Worm (Caenorhabditis elegans) whole organism, young adult: ENCODE data around the gene zzz-1.
A peak's percentile ranks its signal among the peaks of the same experiment; 100 is the strongest.

Experiments
- B0019.2 ChIP-seq: fragments of 200-800 bp; sonication (Bioruptor generic); conservative IDR thresholded peaks from 2 replicates; pipeline ENCODE4 v1.3.6; 2022; ENCODE audit warnings: missing genetic modification reagents, missing genetic modification characterization, missing compliant biosample characterization
- B0035.1 ChIP-seq: sonication (generic microtip); optimal IDR thresholded peaks from 2 replicates; lab custom pipeline; 2016; ENCODE audit warnings: missing genetic modification characterization, mild to moderate bottlenecking, missing compliant biosample characterization, missing genotype, missing genetic modification reagents
- C06A6.2 ChIP-seq: fragments of 200-800 bp; sonication (Bioruptor generic); conservative IDR thresholded peaks from 2 replicates; pipeline ENCODE4 v1.3.6; 2022; ENCODE audit warnings: missing genetic modification characterization, missing compliant biosample characterization
- F23B12.7 ChIP-seq: sonication (generic microtip); optimal IDR thresholded peaks from 2 replicates; lab custom pipeline; 2017; ENCODE audit warnings: missing genetic modification characterization, mild to moderate bottlenecking, missing compliant biosample characterization, antibody characterized with exemption, moderate library complexity; ENCODE audit not compliant: insufficient read depth
- F37B4.10 ChIP-seq: fragments of 200-800 bp; sonication (Bioruptor generic); IDR thresholded peaks from 2 replicates; pipeline ENCODE4 v1.3.6; 2022; ENCODE audit warnings: missing genetic modification characterization, missing compliant biosample characterization
- F52B5.7 ChIP-seq: sonication (generic microtip); optimal IDR thresholded peaks from 2 replicates; lab custom pipeline; 2016; ENCODE audit warnings: mild to moderate bottlenecking, missing genetic modification characterization, missing compliant biosample characterization
- F55B11.4 ChIP-seq: sonication (generic microtip); optimal IDR thresholded peaks from 2 replicates; lab custom pipeline; 2016; ENCODE audit warnings: missing compliant biosample characterization, missing genetic modification characterization, borderline replicate concordance; ENCODE audit not compliant: insufficient read depth
- K11D2.4 ChIP-seq: fragments of 200-800 bp; sonication (Bioruptor generic); IDR thresholded peaks from 2 replicates; pipeline ENCODE4 v1.3.6; 2022; ENCODE audit warnings: missing genetic modification reagents, missing genetic modification characterization, missing compliant biosample characterization
- T07F8.4 ChIP-seq: sonication (generic microtip); optimal IDR thresholded peaks from 2 replicates; lab custom pipeline; 2016; ENCODE audit warnings: mild to moderate bottlenecking, missing genetic modification characterization, moderate library complexity, missing compliant biosample characterization
- Y53G8AR.9 ChIP-seq: fragments of 200-800 bp; sonication (Bioruptor generic); conservative IDR thresholded peaks from 2 replicates; pipeline ENCODE4 v1.3.6; 2022; ENCODE audit warnings: missing genetic modification reagents, missing genetic modification characterization, missing compliant biosample characterization
- Y56A3A.18 ChIP-seq: fragments of 200-800 bp; sonication (Bioruptor generic); IDR thresholded peaks from 2 replicates; pipeline ENCODE4 v1.3.6; 2022; ENCODE audit warnings: missing genetic modification reagents, missing genetic modification characterization, missing compliant biosample characterization
- ama-1 ChIP-seq, 3 experiments: fragments of 150-350 bp in 1 of 3; sonication (generic microtip) in 2 of 3; optimal IDR thresholded peaks; 2 replicates each; lab custom pipeline; 2014 to 2018; ENCODE audit warnings: missing biosample characterization in 2 of 3, missing genetic modification characterization in 2 of 3, missing genetic modification reagents in 2 of 3
- athp-1 ChIP-seq: sonication (generic microtip); optimal IDR thresholded peaks from 2 replicates; lab custom pipeline; 2017; ENCODE audit warnings: mild to moderate bottlenecking, missing genetic modification characterization, missing compliant biosample characterization
- bed-2 ChIP-seq: fragments of 200-800 bp; sonication (Bioruptor generic); IDR thresholded peaks from 2 replicates; pipeline ENCODE4 v1.3.6; 2022; ENCODE audit warnings: missing genetic modification reagents, missing genetic modification characterization, missing compliant biosample characterization
- cebp-1 ChIP-seq, 2 experiments: fragments of 200-800 bp in 1 of 2; sonication (Bioruptor generic) in 1 of 2; sonication (generic microtip) in 1 of 2; IDR thresholded peaks in 1 of 2; optimal IDR thresholded peaks in 1 of 2; 2 replicates each; pipeline versions ENCODE4 v1.3.6 to Lab custom; 2017 to 2022; ENCODE audit warnings: missing compliant biosample characterization in 2 of 2, missing genetic modification characterization in 2 of 2, mild to moderate bottlenecking in 1 of 2, missing genetic modification reagents in 1 of 2, moderate library complexity in 1 of 2
- dpff-1 ChIP-seq: sonication (generic microtip); optimal IDR thresholded peaks from 2 replicates; lab custom pipeline; 2017; ENCODE audit warnings: mild to moderate bottlenecking, missing genetic modification characterization, missing compliant biosample characterization
- efl-1 ChIP-seq: fragments of 150-350 bp; optimal IDR thresholded peaks from 2 replicates; lab custom pipeline; 2014; ENCODE audit warnings: missing biosample characterization, missing genetic modification reagents, missing genetic modification characterization
- egl-44 ChIP-seq: fragments of 200-800 bp; sonication (Bioruptor generic); IDR thresholded peaks from 2 replicates; pipeline ENCODE4 v1.3.6; 2022; ENCODE audit warnings: missing genetic modification reagents, missing genetic modification characterization, missing compliant biosample characterization
- gei-17 ChIP-seq: fragments of 200-800 bp; sonication (Bioruptor generic); optimal IDR thresholded peaks from 2 replicates; lab custom pipeline; 2018; ENCODE audit warnings: mild to moderate bottlenecking, missing genetic modification characterization, missing compliant biosample characterization
- hrde-1 ChIP-seq: sonication (generic microtip); optimal IDR thresholded peaks from 2 replicates; lab custom pipeline; 2016; ENCODE audit warnings: missing genetic modification characterization, mild to moderate bottlenecking, missing compliant biosample characterization, moderate library complexity, missing genotype, missing genetic modification reagents, borderline replicate concordance
- let-526 ChIP-seq: fragments of 200-800 bp; sonication (Bioruptor generic); IDR thresholded peaks from 2 replicates; pipeline ENCODE4 v1.3.6; 2022; ENCODE audit warnings: missing genetic modification reagents, missing genetic modification characterization, missing compliant biosample characterization
- let-607 ChIP-seq, 2 experiments: fragments of 200-800 bp in 1 of 2; sonication (Bioruptor generic) in 1 of 2; sonication (generic microtip) in 1 of 2; optimal IDR thresholded peaks; 2 replicates each; lab custom pipeline; 2016 to 2018; ENCODE audit warnings: mild to moderate bottlenecking in 2 of 2, missing compliant biosample characterization in 2 of 2, missing genetic modification characterization in 2 of 2, moderate library complexity in 2 of 2, missing genotype in 1 of 2
- lin-35 ChIP-seq, 3 experiments: fragments of 150-350 bp in 2 of 3; sonication (generic microtip) in 1 of 3; optimal IDR thresholded peaks; 2 replicates each; lab custom pipeline; 2014 to 2018; ENCODE audit warnings: missing biosample characterization in 3 of 3, missing genetic modification characterization in 3 of 3, missing genetic modification reagents in 3 of 3
- lin-40 ChIP-seq: sonication (generic microtip); optimal IDR thresholded peaks from 2 replicates; lab custom pipeline; 2016; ENCODE audit warnings: missing genetic modification characterization, mild to moderate bottlenecking, missing compliant biosample characterization, missing genotype, missing genetic modification reagents
- lsy-27 ChIP-seq: sonication (generic microtip); optimal IDR thresholded peaks from 2 replicates; lab custom pipeline; 2017; ENCODE audit warnings: missing genetic modification characterization, mild to moderate bottlenecking, missing compliant biosample characterization, antibody characterized with exemption, missing genotype, borderline replicate concordance; ENCODE audit not compliant: insufficient read depth
- nfya-1 ChIP-seq: sonication (generic microtip); optimal IDR thresholded peaks from 2 replicates; lab custom pipeline; 2017; ENCODE audit warnings: antibody characterized with exemption, missing compliant biosample characterization, missing genetic modification characterization, borderline replicate concordance; ENCODE audit not compliant: insufficient read depth
- nfya-2 ChIP-seq: fragments of 200-800 bp; sonication (Bioruptor generic); IDR thresholded peaks from 2 replicates; pipeline ENCODE4 v1.3.6; 2022; ENCODE audit warnings: missing genetic modification reagents, missing genetic modification characterization, missing compliant biosample characterization
- nfyb-1 ChIP-seq: fragments of 200-800 bp; sonication (Bioruptor generic); IDR thresholded peaks from 2 replicates; pipeline ENCODE4 v1.3.6; 2022; ENCODE audit warnings: missing genetic modification reagents, missing genetic modification characterization, missing compliant biosample characterization
- nhr-27 ChIP-seq: fragments of 200-800 bp; sonication (Bioruptor generic); optimal IDR thresholded peaks from 2 replicates; lab custom pipeline; 2018; ENCODE audit warnings: mild to moderate bottlenecking, missing genetic modification characterization, moderate library complexity, missing compliant biosample characterization
- nhr-90 ChIP-seq: sonication (generic microtip); optimal IDR thresholded peaks from 2 replicates; lab custom pipeline; 2016; ENCODE audit warnings: missing genotype, mild to moderate bottlenecking, missing genetic modification characterization, missing compliant biosample characterization
- pha-4 ChIP-seq: fragments of 150-350 bp; sonication (generic microtip); optimal IDR thresholded peaks from 2 replicates; lab custom pipeline; 2014; ENCODE audit warnings: missing biosample characterization, missing genetic modification reagents, missing genetic modification characterization
- sea-2 ChIP-seq: fragments of 200-800 bp; sonication (Bioruptor generic); IDR thresholded peaks from 2 replicates; pipeline ENCODE4 v1.3.6; 2022; ENCODE audit warnings: missing genetic modification characterization, missing compliant biosample characterization
- snpc-4 ChIP-seq, 5 experiments: fragments of 150-350 bp in 1 of 5; sonication (generic microtip) in 4 of 5; optimal IDR thresholded peaks; 2 replicates each; lab custom pipeline; 2014 to 2018; ENCODE audit warnings: missing genetic modification characterization in 5 of 5, missing biosample characterization in 3 of 5, antibody characterized with exemption in 2 of 5, mild to moderate bottlenecking in 2 of 5, missing compliant biosample characterization in 2 of 5, missing genotype in 2 of 5, moderate library complexity in 2 of 5, missing genetic modification reagents in 1 of 5
- ztf-6 ChIP-seq: fragments of 200-800 bp; sonication (Bioruptor generic); IDR thresholded peaks from 2 replicates; pipeline ENCODE4 v1.3.6; 2022; ENCODE audit warnings: missing genetic modification reagents, missing genetic modification characterization, missing compliant biosample characterization

The zzz-1 gene

ce11 chrV:10953471-10954155 is 44.6 kb upstream of the zzz-1 start (continued):
- TF ChIP-seq Y56A3A.18 (GFP tag; lab: Robert Waterston, UW) = peak; percentile 75; the same call in 1 of the 2 replicates
- TF ChIP-seq F23B12.7 (tag; lab: Kevin White, UChicago) = no peak
- peak; percentile 74 for TF ChIP-seq Y53G8AR.9 (GFP tag; lab: Robert Waterston, UW)
- no peak for TF ChIP-seq B0019.2
- TF ChIP-seq cebp-1 (GFP tag; IDR thresholded peaks at IDR 0.05; lab: Robert Waterston, UW) = no peak
- TF ChIP-seq cebp-1 (tag; optimal IDR thresholded peaks at IDR 0.05; lab: Kevin White, UChicago) = peak; percentile 78
- no peak for TF ChIP-seq egl-44 (GFP tag; lab: Robert Waterston, UW)
- TF ChIP-seq bed-2 (GFP tag; lab: Robert Waterston, UW) = no peak
- no peak for TF ChIP-seq sea-2 (GFP tag; lab: Robert Waterston, UW)
- no peak for TF ChIP-seq nfya-1 (tag; lab: Kevin White, UChicago)
- TF ChIP-seq nfya-2 = no peak
- TF ChIP-seq let-607 (tag; optimal IDR thresholded peaks at IDR 0.05; lab: Kevin White, UChicago) = peak in 1 of 2 experiments; percentile 7
- TF ChIP-seq ztf-6 = no peak
- TF ChIP-seq efl-1 = no peak
- TF ChIP-seq lin-35 (GFP tag; optimal IDR thresholded peaks at IDR 0.05; lab: Kevin White, UChicago) = peak in 1 of 3 experiments; percentile 65
- no peak for TF ChIP-seq nhr-27 (tag; lab: Kevin White, UChicago)
- peak; percentile 30 for TF ChIP-seq nhr-90
- TF ChIP-seq F52B5.7 (tag; lab: Kevin White, UChicago) = peak; percentile 21
- peak; percentile 47 for TF ChIP-seq K11D2.4 (GFP tag; lab: Robert Waterston, UW)
- no peak for TF ChIP-seq lsy-27 (tag; lab: Kevin White, UChicago)
- peak; percentile 79 for TF ChIP-seq ama-1 (optimal IDR thresholded peaks at IDR 0.05; lab: Kevin White, UChicago)
- TF ChIP-seq ama-1 (GFP tag; optimal IDR thresholded peaks at IDR 0.05; lab: Kevin White, UChicago) = peak in 1 of 2 experiments; percentile 33
- TF ChIP-seq let-526 (GFP tag; lab: Robert Waterston, UW) = 0 out of 2 replicates have a peak, but pooled peaks have one; percentile 19
- TF ChIP-seq dpff-1 (tag; lab: Kevin White, UChicago) = no peak
- no peak for TF ChIP-seq B0035.1 (tag; lab: Kevin White, UChicago)
- peak; percentile 40 for TF ChIP-seq athp-1
- no peak for TF ChIP-seq F37B4.10 (GFP tag; lab: Robert Waterston, UW)
- TF ChIP-seq pha-4 (tag; lab: Kevin White, UChicago) = no peak
- TF ChIP-seq snpc-4 (GFP tag; optimal IDR thresholded peaks at IDR 0.05; lab: Kevin White, UChicago) = no peak
- no peak for TF ChIP-seq snpc-4 (tag; optimal IDR thresholded peaks at IDR 0.05; lab: Kevin White, UChicago)
- TF ChIP-seq lin-40 (tag; lab: Kevin White, UChicago) = peak; percentile 55
- TF ChIP-seq C06A6.2 (GFP tag; lab: Robert Waterston, UW) = no peak; the same call in none of the 2 replicates
- no peak for TF ChIP-seq hrde-1 (tag; lab: Kevin White, UChicago)
- TF ChIP-seq nfyb-1 (GFP tag; lab: Robert Waterston, UW) = 0 out of 2 replicates have a peak, but pooled peaks have one; percentile 54
- TF ChIP-seq gei-17 (GFP tag; lab: Kevin White, UChicago) = peak; percentile 43
- no peak for TF ChIP-seq F55B11.4
- TF ChIP-seq T07F8.4 (tag; lab: Kevin White, UChicago) = no peak
